Worm (Caenorhabditis elegans): ENCODE measurements around the gene nep-12.

DNA sequence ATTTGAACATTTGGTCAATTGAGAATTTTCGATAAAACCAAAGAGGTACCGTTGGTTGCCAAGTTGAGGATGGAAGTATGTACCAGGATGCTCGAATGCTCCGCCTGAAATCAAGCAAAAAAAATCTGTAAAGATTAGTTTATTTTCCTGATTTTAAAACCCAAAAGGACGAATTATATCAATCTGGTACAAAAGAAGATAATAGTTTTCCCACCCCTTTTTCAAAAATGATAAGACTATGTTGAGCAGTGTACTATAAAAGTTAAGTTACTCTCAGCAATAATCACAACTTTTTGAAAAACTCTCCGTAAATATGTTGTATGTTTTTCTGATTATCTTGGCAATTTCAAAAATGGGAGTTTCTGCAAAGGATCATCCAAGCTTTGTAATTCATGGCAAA, 25.9 kb downstream of the nep-12 start, which contains the start of gene F26G1.3:
- TF ChIP-seq ahr-1 (tag; optimal IDR thresholded peaks at IDR 0.05) = no peak
- no peak for TF ChIP-seq F13H6.1 (tag; optimal IDR thresholded peaks at IDR 0.05)
- TF ChIP-seq Y22D7AL.16 (tag; optimal IDR thresholded peaks at IDR 0.05) = no peak
- TF ChIP-seq fkh-10 (GFP tag; optimal IDR thresholded peaks at IDR 0.05) = no peak
- TF ChIP-seq hlh-30 (tag; optimal IDR thresholded peaks at IDR 0.05; ENCODE audit: insufficient read depth) = no peak
- TF ChIP-seq rnt-1 (tag; optimal IDR thresholded peaks at IDR 0.05) = no peak
- no peak for TF ChIP-seq nfya-1 (tag; optimal IDR thresholded peaks at IDR 0.05)
- no peak for TF ChIP-seq hlh-13 (GFP tag; optimal IDR thresholded peaks at IDR 0.05)
- no peak for TF ChIP-seq dve-1 (tag; optimal IDR thresholded peaks at IDR 0.05)
- TF ChIP-seq odd-2 (tag; optimal IDR thresholded peaks at IDR 0.05) = no peak
- TF ChIP-seq ceh-6 (GFP tag; optimal IDR thresholded peaks at IDR 0.05) = no peak
